Worm (Caenorhabditis elegans) whole organism, L2 larva: ENCODE measurements around the gene dnj-16.
A peak's percentile ranks its signal among the peaks of the same experiment; 100 is the strongest.

ENCODE experiments used
- F13H6.1 ChIP-seq: sonication (generic microtip); optimal IDR thresholded peaks from 2 replicates; lab custom pipeline; 2016; ENCODE audit warnings: missing genetic modification characterization, missing compliant biosample characterization
- R02D3.7 ChIP-seq: fragments of 150-350 bp; optimal IDR thresholded peaks from 2 replicates; lab custom pipeline; 2014; ENCODE audit warnings: missing biosample characterization, missing genetic modification characterization
- Y55F3AM.14 ChIP-seq: fragments of 200-800 bp; sonication (Bioruptor generic); optimal IDR thresholded peaks from 2 replicates; lab custom pipeline; 2018; ENCODE audit warnings: mild to moderate bottlenecking, missing genetic modification characterization, missing compliant biosample characterization
- ZK546.5 ChIP-seq: sonication (generic microtip); optimal IDR thresholded peaks from 2 replicates; lab custom pipeline; 2017; ENCODE audit warnings: missing biosample characterization, missing genetic modification characterization
- aly-2 ChIP-seq: fragments of 150-350 bp; optimal IDR thresholded peaks from 2 replicates; lab custom pipeline; 2014; ENCODE audit warnings: missing biosample characterization, missing genetic modification characterization
- ama-1 ChIP-seq: fragments of 150-350 bp; optimal IDR thresholded peaks from 2 replicates; lab custom pipeline; 2018; ENCODE audit warnings: inconsistent platforms
- blmp-1 ChIP-seq: sonication (generic microtip); optimal IDR thresholded peaks from 2 replicates; lab custom pipeline; 2017; ENCODE audit warnings: missing genetic modification characterization, mild to moderate bottlenecking, missing compliant biosample characterization, antibody characterized with exemption, moderate library complexity; ENCODE audit not compliant: insufficient read depth
- ceh-16 ChIP-seq: fragments of 150-350 bp; optimal IDR thresholded peaks from 2 replicates; lab custom pipeline; 2014; ENCODE audit warnings: missing biosample characterization, missing genetic modification characterization
- crh-2 ChIP-seq: sonication (generic microtip); optimal IDR thresholded peaks from 2 replicates; lab custom pipeline; 2017; ENCODE audit warnings: missing biosample characterization, missing genetic modification characterization
- dmd-4 ChIP-seq: sonication (generic microtip); optimal IDR thresholded peaks from 2 replicates; lab custom pipeline; 2017; ENCODE audit warnings: missing biosample characterization, missing genetic modification characterization
- egl-27 ChIP-seq: sonication (generic microtip); optimal IDR thresholded peaks from 3 replicates; lab custom pipeline; 2017; ENCODE audit warnings: missing biosample characterization, missing genetic modification reagents, missing genetic modification characterization
- elt-1 ChIP-seq: fragments of 150-350 bp; optimal IDR thresholded peaks from 2 replicates; lab custom pipeline; 2014; ENCODE audit warnings: missing biosample characterization, missing genetic modification characterization
- elt-3 ChIP-seq: sonication (generic microtip); optimal IDR thresholded peaks from 2 replicates; lab custom pipeline; 2017; ENCODE audit warnings: missing biosample characterization, missing genetic modification characterization
- gmeb-1 ChIP-seq: fragments of 150-350 bp; optimal IDR thresholded peaks from 2 replicates; lab custom pipeline; 2014; ENCODE audit warnings: missing biosample characterization, missing genetic modification characterization
- lin-11 ChIP-seq: fragments of 150-350 bp; sonication (generic microtip); optimal IDR thresholded peaks from 2 replicates; lab custom pipeline; 2014; ENCODE audit warnings: missing biosample characterization, missing genetic modification characterization, inconsistent platforms, mixed read lengths
- lin-13 ChIP-seq: fragments of 150-350 bp; optimal IDR thresholded peaks from 2 replicates; lab custom pipeline; 2014; ENCODE audit warnings: missing biosample characterization, missing genetic modification reagents, missing genetic modification characterization
- lsy-2 ChIP-seq, 2 experiments: fragments of 150-350 bp in 1 of 2; sonication (generic microtip) in 1 of 2; optimal IDR thresholded peaks; 2 replicates each; lab custom pipeline; 2014 to 2017; ENCODE audit warnings: missing biosample characterization in 2 of 2, missing genetic modification characterization in 2 of 2
- mab-5 ChIP-seq: fragments of 150-350 bp; optimal IDR thresholded peaks from 2 replicates; lab custom pipeline; 2014; ENCODE audit warnings: missing biosample characterization, missing genetic modification characterization
- mbf-1 ChIP-seq: sonication (generic microtip); optimal IDR thresholded peaks from 2 replicates; lab custom pipeline; 2017; ENCODE audit warnings: missing biosample characterization, missing genetic modification characterization
- mdl-1 ChIP-seq, 2 experiments: fragments of 150-350 bp in 1 of 2; sonication (generic microtip) in 1 of 2; optimal IDR thresholded peaks; 2 replicates each; lab custom pipeline; 2017; ENCODE audit warnings: missing biosample characterization in 2 of 2, missing genetic modification characterization in 2 of 2
- nhr-12 ChIP-seq: fragments of 150-350 bp; optimal IDR thresholded peaks from 2 replicates; lab custom pipeline; 2014; ENCODE audit warnings: missing biosample characterization, missing genetic modification characterization
- nhr-129 ChIP-seq: fragments of 150-350 bp; optimal IDR thresholded peaks from 2 replicates; lab custom pipeline; 2014; ENCODE audit warnings: missing biosample characterization, missing genetic modification characterization
- nhr-23 ChIP-seq: fragments of 150-350 bp; optimal IDR thresholded peaks from 2 replicates; lab custom pipeline; 2014; ENCODE audit warnings: missing biosample characterization, missing genetic modification reagents, missing genetic modification characterization
- nhr-237 ChIP-seq: fragments of 150-350 bp; optimal IDR thresholded peaks from 2 replicates; lab custom pipeline; 2014; ENCODE audit warnings: missing biosample characterization, missing genetic modification characterization
- nhr-6 ChIP-seq: fragments of 150-350 bp; optimal IDR thresholded peaks from 2 replicates; lab custom pipeline; 2014; ENCODE audit warnings: missing biosample characterization, missing genetic modification characterization
- nhr-77 ChIP-seq: fragments of 150-350 bp; optimal IDR thresholded peaks from 2 replicates; lab custom pipeline; 2014; ENCODE audit warnings: missing biosample characterization, missing genetic modification characterization
- peb-1 ChIP-seq: fragments of 150-350 bp; optimal IDR thresholded peaks from 2 replicates; lab custom pipeline; 2014; ENCODE audit warnings: missing biosample characterization, missing genetic modification characterization
- skn-1 ChIP-seq: sonication (generic microtip); optimal IDR thresholded peaks from 2 replicates; lab custom pipeline; 2017; ENCODE audit warnings: missing biosample characterization, missing genetic modification characterization
- sma-3 ChIP-seq: sonication (generic microtip); optimal IDR thresholded peaks from 2 replicates; lab custom pipeline; 2016; ENCODE audit warnings: missing genetic modification reagents, missing genetic modification characterization, missing compliant biosample characterization
- sma-9 ChIP-seq, 2 experiments: fragments of 150-350 bp in 1 of 2; sonication (generic microtip) in 1 of 2; optimal IDR thresholded peaks; 2 replicates each; lab custom pipeline; 2014 to 2016; ENCODE audit warnings: missing genetic modification characterization in 2 of 2, mild to moderate bottlenecking in 1 of 2, missing biosample characterization in 1 of 2, missing compliant biosample characterization in 1 of 2, missing genetic modification reagents in 1 of 2, moderate library complexity in 1 of 2
- snpc-4 ChIP-seq: fragments of 150-350 bp; optimal IDR thresholded peaks from 2 replicates; lab custom pipeline; 2014; ENCODE audit warnings: missing biosample characterization, missing genetic modification characterization
- unc-55 ChIP-seq: fragments of 150-350 bp; sonication (generic microtip); optimal IDR thresholded peaks from 3 replicates; lab custom pipeline; 2014; ENCODE audit warnings: missing biosample characterization, missing genetic modification reagents, missing genetic modification characterization
- unc-62 ChIP-seq: fragments of 150-350 bp; optimal IDR thresholded peaks from 2 replicates; lab custom pipeline; 2014; ENCODE audit warnings: missing biosample characterization, missing genetic modification reagents, missing genetic modification characterization
- zag-1 ChIP-seq: fragments of 150-350 bp; optimal IDR thresholded peaks from 2 replicates; lab custom pipeline; 2014; ENCODE audit warnings: missing biosample characterization, missing genetic modification characterization
- ztf-1 ChIP-seq: fragments of 200-800 bp; sonication (Bioruptor generic); conservative IDR thresholded peaks from 2 replicates; pipeline ENCODE4 v1.3.6; 2022; ENCODE audit warnings: missing genetic modification characterization, missing compliant biosample characterization
- ztf-11 ChIP-seq: sonication (generic microtip); optimal IDR thresholded peaks from 2 replicates; lab custom pipeline; 2017; ENCODE audit warnings: missing biosample characterization, missing genetic modification characterization
- ztf-4 ChIP-seq: fragments of 150-350 bp; optimal IDR thresholded peaks from 2 replicates; lab custom pipeline; 2014; ENCODE audit warnings: missing biosample characterization, missing genetic modification characterization

Gene dnj-16

ce11 chrIII:4150919-4151318 is 40.0 kb upstream of the dnj-16 start (continued):
- TF ChIP-seq nhr-77 (tag; lab: Kevin White, UChicago) (no peak), elt-3 (tag; lab: Kevin White, UChicago) (no peak), snpc-4 (tag; lab: Kevin White, UChicago) (no peak), ceh-16 (tag; lab: Kevin White, UChicago) (no peak)
- TF ChIP-seq, all 48 proteins: peak for 18

- TF ChIP-seq sma-9 (GFP tag; optimal IDR thresholded peaks at IDR 0.05; lab: Kevin White, UChicago), result peak; percentile 7
- no peak for TF ChIP-seq sma-9 (tag; optimal IDR thresholded peaks at IDR 0.05; lab: Kevin White, UChicago)
- peak in 1 of 2 experiments; percentile 39 for TF ChIP-seq lsy-2 (tag; optimal IDR thresholded peaks at IDR 0.05; lab: Kevin White, UChicago)
- TF ChIP-seq elt-3 (tag; lab: Kevin White, UChicago), result no peak
Measured at ce11 chrIII:4151548-4152104, 39.3 kb upstream of the dnj-16 start, which contains the start of the genes wht-3 and har-1. Gene wht-3 (minus strand): TSS chrIII:4151598. Gene har-1 (plus strand): TSS chrIII:4152054.

DNA sequence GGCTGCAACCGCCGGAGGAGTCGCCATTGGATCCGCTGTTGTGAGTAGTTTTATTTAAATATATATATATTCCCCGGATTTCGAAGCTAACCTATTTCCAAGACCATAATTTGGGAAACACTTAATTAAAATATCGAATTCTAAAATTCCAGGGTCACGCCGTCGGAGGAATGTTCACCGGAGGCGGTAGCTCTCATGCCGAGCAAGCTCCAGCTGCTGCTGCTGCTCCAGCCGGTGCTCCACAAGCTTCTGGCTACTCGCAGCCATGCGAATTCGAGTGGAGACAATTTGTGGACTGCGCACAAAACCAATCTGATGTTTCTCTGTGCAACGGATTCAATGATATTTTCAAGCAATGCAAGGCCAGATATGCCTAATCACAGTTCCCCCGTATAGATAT is 38.6 kb upstream of the dnj-16 start:
- no peak for TF ChIP-seq nhr-6 (tag; lab: Kevin White, UChicago)
- TF ChIP-seq crh-2 (tag; lab: Kevin White, UChicago), result no peak
- no peak for TF ChIP-seq ztf-1 (GFP tag; lab: Robert Waterston, UW)
- no peak for TF ChIP-seq elt-1
- no peak for TF ChIP-seq snpc-4 (tag; lab: Kevin White, UChicago)
- no peak for TF ChIP-seq blmp-1

ce11 chrIII:4152828-4153227 is 38.1 kb upstream of the dnj-16 start:
- TF ChIP-seq peb-1 (tag; lab: Kevin White, UChicago), result no peak
- TF ChIP-seq blmp-1, result no peak
- TF ChIP-seq lin-11 (tag; lab: Kevin White, UChicago), result no peak
- TF ChIP-seq skn-1 (tag; lab: Kevin White, UChicago), result no peak
- TF ChIP-seq unc-62 (GFP tag; lab: Kevin White, UChicago), result no peak
- TF ChIP-seq gmeb-1 (tag; lab: Kevin White, UChicago), result no peak
- no peak for TF ChIP-seq mdl-1 (tag; optimal IDR thresholded peaks at IDR 0.05; lab: Kevin White, UChicago)
- TF ChIP-seq lin-13 (GFP tag; lab: Kevin White, UChicago), result no peak
- no peak for TF ChIP-seq ztf-1 (GFP tag; lab: Robert Waterston, UW)
- no peak for TF ChIP-seq dmd-4 (tag; lab: Kevin White, UChicago)
- no peak for TF ChIP-seq lsy-2 (tag; optimal IDR thresholded peaks at IDR 0.05; lab: Kevin White, UChicago)
- no peak for TF ChIP-seq nhr-237 (tag; lab: Kevin White, UChicago)
- no peak for TF ChIP-seq snpc-4 (tag; lab: Kevin White, UChicago)
- TF ChIP-seq aly-2 (tag; lab: Kevin White, UChicago), result no peak
- no peak for TF ChIP-seq nhr-129 (tag; lab: Kevin White, UChicago)
- no peak for TF ChIP-seq sma-3 (GFP tag; lab: Kevin White, UChicago)
- TF ChIP-seq mbf-1 (tag; lab: Kevin White, UChicago), result no peak
- no peak for TF ChIP-seq zag-1
- TF ChIP-seq ztf-11 (tag; lab: Kevin White, UChicago), result no peak
- TF ChIP-seq R02D3.7 (tag; lab: Kevin White, UChicago), result no peak

DNA sequence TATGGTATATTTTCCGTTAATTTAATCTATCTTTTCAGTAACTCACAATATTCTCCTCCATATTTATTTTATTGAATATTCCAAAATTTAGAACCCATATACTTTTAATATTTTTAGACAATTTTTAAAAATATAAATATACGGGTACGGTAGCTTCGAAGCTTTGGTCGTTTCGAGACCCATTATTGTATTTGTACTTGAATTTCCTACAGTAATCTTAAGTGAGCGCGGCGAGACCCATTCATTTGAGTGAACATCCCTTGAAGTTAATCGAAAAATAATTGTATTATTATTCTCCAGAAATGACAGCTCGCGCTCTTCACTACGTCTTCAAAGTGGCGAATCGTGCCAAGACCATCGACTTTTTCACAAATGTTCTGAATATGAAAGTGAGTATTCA is 37.6 kb upstream of the dnj-16 start, which contains the start of gene glod-4:
TSS of gene glod-4 (plus strand) at position 301 of the 400 bp plus-strand sequence.
- TF ChIP-seq ztf-1 (GFP tag; lab: Robert Waterston, UW), result no peak

DNA sequence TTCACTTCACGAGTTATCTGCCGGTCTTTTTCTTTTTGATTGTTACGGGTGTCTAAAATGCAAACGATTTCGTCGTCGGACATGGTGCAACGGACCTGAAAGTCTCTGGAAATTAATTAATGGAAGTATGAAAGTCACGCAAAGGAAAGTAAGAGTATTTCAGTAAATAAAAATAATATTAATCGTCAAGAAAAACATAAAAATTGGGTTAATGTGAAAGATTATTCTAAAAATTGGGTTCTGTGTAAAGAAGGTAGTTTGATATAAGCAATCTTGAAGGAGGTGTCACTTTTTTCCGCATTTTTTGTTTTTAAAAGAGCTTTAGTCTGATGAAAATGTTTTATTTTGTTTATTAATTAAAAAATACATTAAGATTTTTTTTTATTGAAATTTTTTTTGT is 33.6 kb upstream of the dnj-16 start, which contains the start of gene C16C10.9:
TSS of gene C16C10.9 (minus strand) at position 101 of the 400 bp plus-strand sequence.
- TF ChIP-seq mdl-1 (tag; optimal IDR thresholded peaks at IDR 0.05; lab: Kevin White, UChicago), result no peak
- TF ChIP-seq nhr-12 (tag; lab: Kevin White, UChicago), result no peak
- TF ChIP-seq crh-2 (tag; lab: Kevin White, UChicago), result no peak
- no peak for TF ChIP-seq nhr-129 (tag; lab: Kevin White, UChicago)
- TF ChIP-seq mab-5 (tag; lab: Kevin White, UChicago), result no peak
- TF ChIP-seq unc-55, result no peak
- TF ChIP-seq elt-3 (tag; lab: Kevin White, UChicago), result no peak
- TF ChIP-seq ama-1 (lab: Kevin White, UChicago), result no peak
- no peak for TF ChIP-seq Y55F3AM.14
- TF ChIP-seq ztf-4 (tag; lab: Kevin White, UChicago), result no peak
- TF ChIP-seq F13H6.1 (tag; lab: Kevin White, UChicago), result no peak
- no peak for TF ChIP-seq egl-27 (tag; lab: Kevin White, UChicago)
- TF ChIP-seq snpc-4 (tag; lab: Kevin White, UChicago), result no peak
- no peak for TF ChIP-seq ZK546.5
- no peak for TF ChIP-seq lin-13 (GFP tag; lab: Kevin White, UChicago)
- no peak for TF ChIP-seq elt-1
- no peak for TF ChIP-seq nhr-23 (tag; lab: Kevin White, UChicago)
